Worm (Caenorhabditis elegans) whole organism, young adult: ENCODE results near the gene skr-8.

Experiments
- unc-130 ChIP-seq: sonication (generic microtip); optimal IDR thresholded peaks from 2 replicates; lab custom pipeline; 2016; ENCODE audit warnings: missing genetic modification reagents, missing genetic modification characterization, missing compliant biosample characterization
- xnd-1 ChIP-seq: sonication (generic microtip); optimal IDR thresholded peaks from 2 replicates; lab custom pipeline; 2016; ENCODE audit warnings: missing genotype, missing genetic modification reagents, missing genetic modification characterization, missing compliant biosample characterization

DNA sequence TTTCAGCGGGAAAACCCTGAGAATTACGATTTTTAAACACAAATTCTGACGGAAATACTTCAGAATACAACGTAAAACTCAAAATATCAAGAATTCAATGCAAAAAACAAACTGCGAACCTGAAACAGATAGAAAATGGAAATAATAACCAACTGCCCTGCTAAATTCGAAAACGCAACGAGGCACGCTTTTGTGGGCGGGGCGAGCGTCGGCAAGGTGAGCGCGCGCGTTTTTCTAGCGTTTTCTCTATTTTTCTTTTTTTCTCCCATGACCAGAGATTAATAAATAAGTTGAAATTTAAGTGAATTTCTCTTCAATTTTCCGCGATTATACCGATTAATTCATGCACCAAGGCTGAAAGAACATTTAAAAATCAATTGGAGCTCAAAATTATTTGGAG, 47.0 kb downstream of the skr-8 start, which contains the start of gene uaf-2:
- TF ChIP-seq unc-130 = no peak
- TF ChIP-seq xnd-1 (tag; lab: Kevin White, UChicago) = no peak
